Worm (Caenorhabditis elegans): ENCODE measurements around the gene T27C5.10.
"Not testable (repeated sequence)": the region's sequence is repeated elsewhere in the genome, so short reads cannot be mapped to it uniquely, and the experiment has no call there.

Gene T27C5.10

DNA sequence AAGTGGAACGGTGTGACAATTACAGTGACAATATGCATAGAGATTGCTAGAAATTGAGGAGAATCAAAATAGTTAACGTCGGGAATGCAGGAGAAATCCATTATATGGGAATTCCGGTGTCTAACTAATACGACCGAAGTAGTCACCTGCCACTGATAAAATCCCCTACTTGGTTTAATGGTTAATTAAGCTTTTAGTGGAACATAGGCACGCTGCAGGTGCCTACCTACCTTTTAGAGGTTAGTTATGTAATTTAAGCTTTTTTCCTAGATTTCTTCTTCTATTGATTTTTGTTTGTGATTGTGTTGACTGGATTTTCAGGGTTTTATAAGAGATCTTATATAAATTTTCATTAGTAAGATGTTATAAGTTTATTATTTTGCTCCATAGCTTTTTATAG lies 26.2 kb upstream of the T27C5.10 start, which contains the start of gene srh-203:
Gene srh-203, minus strand, starts transcription at position 101 of the 400 bp plus-strand sequence.
- not testable (repeated sequence) for TF ChIP-seq tab-1 (GFP tag; IDR thresholded peaks at IDR 0.05); T22C8.4 (GFP tag; IDR thresholded peaks at IDR 0.05); klf-2 (GFP tag; conservative IDR thresholded peaks at IDR 0.05)

DNA sequence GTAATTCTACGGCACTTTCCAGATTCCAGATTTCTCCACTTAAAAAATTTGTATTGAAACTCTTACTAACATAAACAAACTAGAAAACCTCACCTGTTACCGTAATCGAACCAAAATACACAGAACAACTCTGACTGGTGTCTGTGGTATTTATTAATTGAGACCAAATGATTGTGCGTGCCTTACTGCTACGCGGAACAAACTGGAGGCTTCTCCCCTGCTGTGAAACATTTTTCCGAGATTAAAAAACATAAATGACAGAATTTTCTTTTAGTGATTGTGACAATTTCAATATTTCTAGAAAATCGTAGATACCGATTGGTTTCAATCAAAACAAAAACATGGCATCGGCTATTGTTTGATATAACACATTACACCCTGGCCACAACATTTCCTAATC lies 19.9 kb upstream of the T27C5.10 start:
- no peak for TF ChIP-seq flt-1 (GFP tag; IDR thresholded peaks at IDR 0.05)
- TF ChIP-seq tab-1 (GFP tag; IDR thresholded peaks at IDR 0.05), result no peak
- no peak for TF ChIP-seq T22C8.4 (GFP tag; IDR thresholded peaks at IDR 0.05)
- no peak for TF ChIP-seq ztf-23 (GFP tag; IDR thresholded peaks at IDR 0.05)
- no peak for TF ChIP-seq ztf-29 (GFP tag; IDR thresholded peaks at IDR 0.05)
- no peak for TF ChIP-seq klf-2 (GFP tag; conservative IDR thresholded peaks at IDR 0.05)
- TF ChIP-seq cog-1 (tag; optimal IDR thresholded peaks at IDR 0.05), result no peak
- TF ChIP-seq med-1 (GFP tag; optimal IDR thresholded peaks at IDR 0.05; ENCODE audit: insufficient read depth), result no peak
- TF ChIP-seq ref-1 (GFP tag; conservative IDR thresholded peaks at IDR 0.05), result no peak

DNA sequence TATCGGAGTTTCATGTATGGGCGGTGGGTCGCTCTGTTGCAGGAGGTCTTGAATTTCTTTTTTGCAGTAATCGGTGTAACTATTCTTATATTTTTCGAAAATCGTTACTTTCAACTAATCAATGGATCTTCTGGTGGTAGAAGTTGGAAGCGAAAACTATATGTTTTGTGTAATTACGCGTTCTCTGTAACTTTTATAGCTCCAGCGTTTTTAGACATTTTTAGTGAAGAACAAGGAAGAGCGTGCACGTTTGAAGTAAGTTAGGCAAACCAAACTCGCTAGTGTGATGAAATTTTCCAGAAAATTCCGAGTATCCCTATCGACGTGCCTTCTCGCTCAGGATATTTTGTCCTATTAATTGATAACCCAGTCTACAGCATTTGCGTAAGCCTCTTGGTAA lies 9.4 kb upstream of the T27C5.10 start, which contains the start of gene srh-154:
Gene srh-154, plus strand, starts transcription at position 301 of the 400 bp plus-strand sequence.
- TF ChIP-seq ztf-23 (GFP tag; IDR thresholded peaks at IDR 0.05) (no peak), med-1 (GFP tag; optimal IDR thresholded peaks at IDR 0.05; ENCODE audit: insufficient read depth) (no peak), tab-1 (GFP tag; IDR thresholded peaks at IDR 0.05) (no peak), cog-1 (tag; optimal IDR thresholded peaks at IDR 0.05) (no peak), flt-1 (GFP tag; IDR thresholded peaks at IDR 0.05) (no peak), ref-1 (GFP tag; conservative IDR thresholded peaks at IDR 0.05) (no peak)

DNA sequence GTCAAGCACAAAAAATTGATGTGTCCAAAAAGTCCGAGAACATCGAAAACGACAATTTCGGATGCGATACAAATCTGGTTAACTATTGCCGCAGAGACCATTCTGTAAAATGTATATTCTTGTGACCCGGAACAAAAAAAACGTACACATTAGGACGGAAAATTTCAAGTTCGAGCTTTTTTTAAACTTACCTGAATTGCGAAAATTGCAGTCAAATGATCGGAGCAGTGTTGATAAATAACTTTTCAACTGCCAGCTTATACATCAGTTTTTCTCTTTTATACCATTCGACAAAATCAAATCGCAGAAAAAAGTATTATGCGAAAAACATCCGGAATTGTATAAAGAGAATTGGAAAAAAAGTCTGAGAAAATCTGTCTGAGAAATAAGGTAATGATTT lies 8.4 kb upstream of the T27C5.10 start, which contains the start of gene srsx-2:
Gene srsx-2, minus strand, starts transcription at position 101 of the 400 bp plus-strand sequence.
- no peak for TF ChIP-seq ztf-29 (GFP tag; IDR thresholded peaks at IDR 0.05)
- no peak for TF ChIP-seq cog-1 (tag; optimal IDR thresholded peaks at IDR 0.05)
- TF ChIP-seq tab-1 (GFP tag; IDR thresholded peaks at IDR 0.05), result no peak
- no peak for TF ChIP-seq ztf-23 (GFP tag; IDR thresholded peaks at IDR 0.05)
- no peak for TF ChIP-seq med-1 (GFP tag; optimal IDR thresholded peaks at IDR 0.05; ENCODE audit: insufficient read depth)
- no peak for TF ChIP-seq T22C8.4 (GFP tag; IDR thresholded peaks at IDR 0.05)
- TF ChIP-seq ref-1 (GFP tag; conservative IDR thresholded peaks at IDR 0.05), result no peak
- TF ChIP-seq flt-1 (GFP tag; IDR thresholded peaks at IDR 0.05), result no peak
- no peak for TF ChIP-seq klf-2 (GFP tag; conservative IDR thresholded peaks at IDR 0.05)

DNA sequence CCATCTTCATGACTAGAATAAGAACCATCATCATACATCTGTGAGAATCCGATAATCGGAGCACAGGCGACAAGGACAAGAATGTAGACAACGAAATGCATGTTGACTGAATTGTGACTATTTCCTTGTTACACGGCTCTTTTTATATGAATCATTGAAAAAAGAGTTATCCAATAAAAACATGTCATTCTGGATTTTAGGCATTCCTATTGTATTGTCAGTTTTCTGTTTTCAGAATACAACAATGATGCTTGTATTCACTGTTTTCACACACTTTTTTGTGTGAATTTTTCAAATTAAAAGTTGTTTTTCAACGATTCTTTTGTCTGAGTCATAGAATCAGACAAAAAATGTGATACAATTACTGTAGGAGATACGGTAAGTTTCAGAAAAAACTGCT lies 6.5 kb upstream of the T27C5.10 start, which contains the start of gene F20E11.18:
Gene F20E11.18, minus strand, starts transcription at position 101 of the 400 bp plus-strand sequence.
- no peak for TF ChIP-seq ztf-29 (GFP tag; IDR thresholded peaks at IDR 0.05)
- TF ChIP-seq med-1 (GFP tag; optimal IDR thresholded peaks at IDR 0.05; ENCODE audit: insufficient read depth), result no peak
- TF ChIP-seq ztf-23 (GFP tag; IDR thresholded peaks at IDR 0.05), result no peak
- no peak for TF ChIP-seq T22C8.4 (GFP tag; IDR thresholded peaks at IDR 0.05)
- TF ChIP-seq tab-1 (GFP tag; IDR thresholded peaks at IDR 0.05), result no peak
- no peak for TF ChIP-seq klf-2 (GFP tag; conservative IDR thresholded peaks at IDR 0.05)
- TF ChIP-seq ref-1 (GFP tag; conservative IDR thresholded peaks at IDR 0.05), result no peak
- TF ChIP-seq cog-1 (tag; optimal IDR thresholded peaks at IDR 0.05), result no peak
- no peak for TF ChIP-seq flt-1 (GFP tag; IDR thresholded peaks at IDR 0.05)

DNA sequence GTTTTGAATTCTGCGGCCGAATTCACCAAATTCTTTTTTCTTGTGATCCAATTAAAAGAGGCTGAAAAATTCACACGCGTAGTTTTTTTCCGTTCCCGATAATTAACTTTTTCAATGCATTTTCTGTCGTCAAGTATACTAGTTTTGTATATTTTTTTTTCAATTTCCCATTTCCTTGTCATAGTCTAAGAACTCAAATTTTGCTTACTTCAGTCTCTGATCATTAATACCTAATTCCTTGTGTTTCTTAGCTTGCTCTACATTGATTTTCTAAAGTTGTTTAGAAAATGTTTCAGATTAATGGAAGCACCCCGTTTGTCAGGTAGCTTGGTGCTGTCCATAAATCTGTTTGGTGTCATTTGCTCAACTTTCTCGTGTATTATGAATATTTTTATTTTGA lies 937 bp upstream of the T27C5.10 start, which contains the start of gene srbc-27:
Gene srbc-27, plus strand, starts transcription at position 301 of the 400 bp plus-strand sequence.
- TF ChIP-seq tab-1 (GFP tag; IDR thresholded peaks at IDR 0.05) (no peak), med-1 (GFP tag; optimal IDR thresholded peaks at IDR 0.05; ENCODE audit: insufficient read depth) (no peak), klf-2 (GFP tag; conservative IDR thresholded peaks at IDR 0.05) (no peak), T22C8.4 (GFP tag; IDR thresholded peaks at IDR 0.05) (no peak), ztf-29 (GFP tag; IDR thresholded peaks at IDR 0.05) (no peak), flt-1 (GFP tag; IDR thresholded peaks at IDR 0.05) (no peak), ref-1 (GFP tag; conservative IDR thresholded peaks at IDR 0.05) (no peak), cog-1 (tag; optimal IDR thresholded peaks at IDR 0.05) (no peak), ztf-23 (GFP tag; IDR thresholded peaks at IDR 0.05) (no peak)

DNA sequence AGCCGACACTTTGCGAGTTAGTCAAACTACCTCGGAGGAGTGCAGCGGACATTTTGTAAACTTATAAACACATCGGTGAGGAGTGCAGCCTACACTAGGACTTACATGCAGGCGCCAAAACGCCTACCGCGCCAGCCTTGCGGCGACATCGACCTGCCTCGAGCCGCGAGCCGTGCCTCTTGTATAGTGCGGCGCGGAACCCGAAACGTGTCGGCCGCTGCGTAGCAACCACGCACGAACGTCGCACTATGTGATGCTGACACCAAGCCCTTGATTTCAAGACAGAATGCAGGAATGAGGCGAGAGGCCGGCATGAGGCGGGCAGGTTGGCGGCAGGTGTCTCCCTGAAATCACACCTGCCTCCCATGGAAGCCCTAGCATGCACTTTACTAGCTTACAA lies 704 bp downstream of the T27C5.10 start:
- TF ChIP-seq med-1 (GFP tag; optimal IDR thresholded peaks at IDR 0.05; ENCODE audit: insufficient read depth) (no peak), klf-2 (GFP tag; conservative IDR thresholded peaks at IDR 0.05) (no peak), ztf-29 (GFP tag; IDR thresholded peaks at IDR 0.05) (no peak), ref-1 (GFP tag; conservative IDR thresholded peaks at IDR 0.05) (no peak), T22C8.4 (GFP tag; IDR thresholded peaks at IDR 0.05) (no peak), cog-1 (tag; optimal IDR thresholded peaks at IDR 0.05) (no peak)

DNA sequence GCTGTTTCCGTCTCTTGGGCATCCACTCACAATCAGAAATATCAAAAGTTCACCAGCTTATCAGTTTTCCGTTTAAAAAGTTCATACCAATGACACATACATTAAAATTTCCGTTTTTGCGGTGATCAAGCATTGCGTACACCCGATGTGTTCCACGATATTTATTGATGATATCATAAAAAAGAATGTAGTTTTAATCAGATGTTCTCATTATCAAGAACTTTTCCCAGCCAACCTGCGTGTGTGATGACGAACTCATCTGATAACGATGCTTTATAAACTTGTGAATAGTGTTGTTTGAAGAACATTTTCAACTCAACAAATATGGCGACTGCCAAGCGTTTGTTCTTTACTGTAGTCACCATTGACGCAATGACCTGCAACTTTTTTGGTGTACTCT lies 13.1 kb downstream of the T27C5.10 start, which contains the start of gene clc-21:
Gene clc-21, plus strand, starts transcription at position 301 of the 400 bp plus-strand sequence.
- TF ChIP-seq cog-1 (tag; optimal IDR thresholded peaks at IDR 0.05) (no peak), med-1 (GFP tag; optimal IDR thresholded peaks at IDR 0.05; ENCODE audit: insufficient read depth) (no peak)

DNA sequence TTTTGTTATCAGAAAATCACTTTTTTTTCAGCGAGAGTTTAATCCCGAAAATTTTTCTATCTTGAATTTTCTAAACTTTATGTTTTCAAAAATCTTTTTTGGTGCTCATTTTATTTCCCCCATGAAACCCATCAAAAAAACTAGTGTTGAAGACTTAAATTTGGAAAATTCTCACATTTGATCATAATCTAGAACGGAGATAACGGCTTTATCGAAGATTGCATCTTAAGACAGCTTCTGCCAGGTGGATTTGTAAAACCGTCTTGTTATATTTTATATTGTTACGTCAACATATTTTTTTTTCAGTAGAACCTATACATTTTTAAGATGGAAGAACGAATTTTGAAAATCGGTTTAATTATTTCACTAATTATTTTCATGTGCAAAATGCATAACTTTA lies 15.0 kb downstream of the T27C5.10 start, which contains the start of gene T27C5.12:
Gene T27C5.12, plus strand, starts transcription at position 301 of the 400 bp plus-strand sequence.
- TF ChIP-seq med-1 (GFP tag; optimal IDR thresholded peaks at IDR 0.05; ENCODE audit: insufficient read depth) (no peak), flt-1 (GFP tag; IDR thresholded peaks at IDR 0.05) (no peak), cog-1 (tag; optimal IDR thresholded peaks at IDR 0.05) (no peak), tab-1 (GFP tag; IDR thresholded peaks at IDR 0.05) (no peak), ztf-23 (GFP tag; IDR thresholded peaks at IDR 0.05) (no peak), ztf-29 (GFP tag; IDR thresholded peaks at IDR 0.05) (no peak), klf-2 (GFP tag; conservative IDR thresholded peaks at IDR 0.05) (no peak), T22C8.4 (GFP tag; IDR thresholded peaks at IDR 0.05) (no peak), ref-1 (GFP tag; conservative IDR thresholded peaks at IDR 0.05) (no peak)

DNA sequence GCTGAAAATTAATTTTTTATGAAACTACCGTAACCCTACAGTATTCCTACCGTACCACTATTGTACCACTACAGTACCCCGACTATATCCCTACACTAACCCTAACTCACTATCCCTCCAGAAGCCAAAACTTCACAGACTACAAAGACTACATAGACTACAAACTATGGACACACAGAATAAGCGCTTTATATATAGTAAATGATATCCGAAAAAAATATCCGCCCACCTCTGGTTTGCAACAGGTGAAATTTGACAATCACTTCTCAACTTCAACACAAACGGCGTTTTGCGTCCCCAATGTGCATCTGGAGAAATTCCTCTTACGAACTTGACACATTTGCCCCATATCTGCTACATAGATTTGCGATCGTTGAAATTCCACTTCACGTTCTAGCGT lies 20.0 kb downstream of the T27C5.10 start, which contains the start of gene srh-132:
Gene srh-132, plus strand, starts transcription at position 301 of the 400 bp plus-strand sequence.
- TF ChIP-seq klf-2 (GFP tag; conservative IDR thresholded peaks at IDR 0.05); ref-1 (GFP tag; conservative IDR thresholded peaks at IDR 0.05); flt-1 (GFP tag; IDR thresholded peaks at IDR 0.05): not testable (repeated sequence)

All from whole organism, midembryonic.